Fruit fly (Drosophila melanogaster): ENCODE data around the gene CG16824.

Gene CG16824

DNA sequence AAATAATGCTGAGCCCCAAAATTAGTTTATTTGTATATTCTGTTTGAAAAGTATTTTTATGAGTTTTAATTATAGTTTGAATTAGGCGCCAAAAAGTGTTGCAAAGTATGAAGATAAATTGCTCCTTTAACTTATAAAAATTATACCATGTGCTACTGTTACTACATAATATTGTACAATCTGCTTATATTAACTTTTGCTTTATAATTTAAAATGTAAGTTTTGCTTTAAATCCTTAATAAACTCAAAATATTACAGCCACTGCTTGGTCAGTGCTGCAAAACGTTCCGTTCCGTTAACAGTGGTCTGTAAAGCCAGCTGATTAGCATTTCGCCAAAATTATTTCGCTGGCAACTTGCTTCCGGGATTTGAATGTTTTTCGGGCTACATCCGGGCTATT lies 3.1 kb upstream of the CG16824 start, which contains the start of gene CG31729:
Gene CG31729, plus strand, starts transcription at position 309 of the 400 bp plus-strand sequence.
- TF ChIP-seq bab1 (GFP tag; optimal IDR thresholded peaks at IDR 0.05), result peak; percentile 19
- no peak for TF ChIP-seq CG7045 (GFP tag; optimal IDR thresholded peaks at IDR 0.05)
- TF ChIP-seq kay (GFP tag; ENCODE audit: borderline replicate concordance), result no peak
- TF ChIP-seq CG11617 (GFP tag; optimal IDR thresholded peaks at IDR 0.05), result no peak
- no peak for TF ChIP-seq cnc (optimal IDR thresholded peaks at IDR 0.05)
- TF ChIP-seq ovo (GFP tag; optimal IDR thresholded peaks at IDR 0.05), result no peak
- TF ChIP-seq Crg-1 (GFP tag; optimal IDR thresholded peaks at IDR 0.05), result no peak
- peak; percentile 48 for TF ChIP-seq CG5204 (GFP tag; optimal IDR thresholded peaks at IDR 0.05)
- TF ChIP-seq Hr96 (GFP tag; optimal IDR thresholded peaks at IDR 0.05), result no peak
- peak; percentile 48 for TF ChIP-seq CG14711 (tag; optimal IDR thresholded peaks at IDR 0.05)
- no peak for TF ChIP-seq cic (GFP tag; optimal IDR thresholded peaks at IDR 0.05)
- no peak for TF ChIP-seq CG33017 (tag; optimal IDR thresholded peaks at IDR 0.05)
- TF ChIP-seq toe (GFP tag; optimal IDR thresholded peaks at IDR 0.05), result peak; percentile 40
- TF ChIP-seq tj (GFP tag; optimal IDR thresholded peaks at IDR 0.05), result no peak
- TF ChIP-seq CG1620 (GFP tag; optimal IDR thresholded peaks at IDR 0.05), result no peak
- TF ChIP-seq CG12768 (GFP tag; optimal IDR thresholded peaks at IDR 0.05), result no peak
- peak; percentile 42 for TF ChIP-seq CG7101 (tag; optimal IDR thresholded peaks at IDR 0.05)
- no peak for TF ChIP-seq Mnt (GFP tag; optimal IDR thresholded peaks at IDR 0.05)
- no peak for TF ChIP-seq Clk (GFP tag; optimal IDR thresholded peaks at IDR 0.05)
- TF ChIP-seq pad (GFP tag; optimal IDR thresholded peaks at IDR 0.05), result peak; percentile 50

DNA sequence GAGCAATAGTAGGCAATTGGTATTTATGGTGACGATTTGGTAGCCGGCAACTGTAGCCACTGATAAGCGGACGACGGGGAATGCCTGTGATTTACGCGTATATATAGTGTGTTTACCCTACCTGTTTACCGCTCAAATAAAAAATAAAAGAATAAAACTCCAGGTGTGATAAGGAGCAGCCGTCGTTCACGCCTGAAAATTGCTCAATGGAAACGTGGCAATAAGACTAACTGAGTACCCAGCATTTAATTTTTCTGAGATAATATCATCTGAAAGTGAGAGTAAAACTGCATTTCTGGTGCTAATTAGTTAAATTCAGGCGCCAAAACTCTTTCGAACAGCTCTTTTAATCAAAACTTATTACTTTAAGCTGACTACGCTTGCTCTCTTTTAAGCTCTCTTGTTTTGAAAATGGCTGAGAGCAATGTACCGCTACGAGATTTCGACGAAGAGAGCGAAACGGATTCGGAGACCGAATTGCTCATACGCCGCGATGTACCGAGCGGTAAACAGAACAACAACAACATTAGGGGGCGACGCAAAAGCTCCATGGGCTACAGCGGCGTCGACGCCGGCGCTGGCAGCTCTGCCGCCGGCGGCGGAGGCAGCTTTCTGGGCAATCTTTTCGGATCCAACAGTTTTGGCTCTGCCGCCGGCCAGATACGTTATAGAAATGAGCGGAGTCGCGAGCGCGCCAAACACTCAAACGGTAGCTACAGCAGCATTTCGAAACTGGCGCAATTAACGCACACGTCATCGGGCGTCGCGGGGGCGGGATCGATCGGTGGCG lies 2.3 kb upstream of the CG16824 start:
- TF ChIP-seq CG7101 (tag; optimal IDR thresholded peaks at IDR 0.05) (peak; percentile 75), Mnt (GFP tag; optimal IDR thresholded peaks at IDR 0.05) (peak; percentile 62), Crg-1 (GFP tag; optimal IDR thresholded peaks at IDR 0.05) (peak; percentile 61), Clk (GFP tag; optimal IDR thresholded peaks at IDR 0.05) (peak; percentile 59), pad (GFP tag; optimal IDR thresholded peaks at IDR 0.05) (no peak), CG5204 (GFP tag; optimal IDR thresholded peaks at IDR 0.05) (no peak), CG11617 (GFP tag; optimal IDR thresholded peaks at IDR 0.05) (peak; percentile 82), CG33017 (tag; optimal IDR thresholded peaks at IDR 0.05) (peak; percentile 91), cic (GFP tag; optimal IDR thresholded peaks at IDR 0.05) (peak; percentile 99), CG7045 (GFP tag; optimal IDR thresholded peaks at IDR 0.05) (peak; percentile 85), Hr96 (GFP tag; optimal IDR thresholded peaks at IDR 0.05) (no peak), cnc (optimal IDR thresholded peaks at IDR 0.05) (no peak), kay (GFP tag; ENCODE audit: borderline replicate concordance) (peak; percentile 93), CG12768 (GFP tag; optimal IDR thresholded peaks at IDR 0.05) (peak; percentile 80), tj (GFP tag; optimal IDR thresholded peaks at IDR 0.05) (peak; percentile 26), toe (GFP tag; optimal IDR thresholded peaks at IDR 0.05) (no peak), bab1 (GFP tag; optimal IDR thresholded peaks at IDR 0.05) (no peak), ovo (GFP tag; optimal IDR thresholded peaks at IDR 0.05) (peak; percentile 39), CG14711 (tag; optimal IDR thresholded peaks at IDR 0.05) (peak; percentile 45), CG1620 (GFP tag; optimal IDR thresholded peaks at IDR 0.05) (peak; percentile 1)

dm6 chr2L:13291066-13291434 lies 1.8 kb upstream of the CG16824 start:
- peak; percentile 13 for TF ChIP-seq Hr96 (GFP tag; optimal IDR thresholded peaks at IDR 0.05)
- TF ChIP-seq CG14711 (tag; optimal IDR thresholded peaks at IDR 0.05), result no peak
- TF ChIP-seq kay (GFP tag; ENCODE audit: borderline replicate concordance), result no peak
- no peak for TF ChIP-seq CG1620 (GFP tag; optimal IDR thresholded peaks at IDR 0.05)
- no peak for TF ChIP-seq cnc (optimal IDR thresholded peaks at IDR 0.05)

dm6 chr2L:13291960-13292487 lies 785 bp upstream of the CG16824 start:
- TF ChIP-seq kay (GFP tag; ENCODE audit: borderline replicate concordance), result peak; percentile 48
- no peak for TF ChIP-seq Crg-1 (GFP tag; optimal IDR thresholded peaks at IDR 0.05)
- TF ChIP-seq CG14711 (tag; optimal IDR thresholded peaks at IDR 0.05), result no peak
- TF ChIP-seq cnc (optimal IDR thresholded peaks at IDR 0.05), result peak in 1 of 2 experiments; percentile 41

DNA sequence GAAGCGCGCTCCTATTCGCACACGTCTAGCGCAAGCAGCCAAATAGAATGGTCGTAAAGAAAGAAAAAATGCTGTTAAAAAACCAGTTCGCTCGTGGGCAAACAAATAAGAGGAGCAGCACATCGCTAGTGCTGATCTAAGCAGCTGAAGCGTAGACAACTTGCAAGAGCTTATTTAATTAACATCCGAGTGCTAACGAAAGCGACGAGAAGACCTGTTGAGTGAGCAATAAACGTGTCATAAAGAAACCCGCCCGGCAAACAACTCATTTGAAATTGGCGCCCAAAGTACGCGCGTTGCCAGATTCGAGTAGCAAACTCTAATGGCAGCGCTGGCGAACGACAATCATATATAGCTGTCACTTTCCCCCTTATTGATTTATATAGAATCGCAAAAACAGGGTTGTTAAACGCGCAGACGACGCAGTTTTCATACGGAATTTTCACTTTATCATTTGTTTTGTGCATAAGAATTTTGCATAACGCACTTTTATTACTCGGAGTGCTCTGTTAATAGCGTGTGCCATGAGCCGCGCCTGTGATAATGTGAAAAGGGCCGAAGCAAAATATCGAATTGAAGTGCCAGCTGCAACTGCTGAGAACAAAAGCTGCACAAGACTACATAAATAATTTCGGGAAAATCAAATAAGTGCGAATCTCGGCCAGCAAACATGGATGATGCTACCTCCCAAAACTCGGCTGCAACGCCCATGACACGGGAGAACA lies 3.3 kb downstream of the CG16824 start:
- no peak for TF ChIP-seq CG5204 (GFP tag; optimal IDR thresholded peaks at IDR 0.05)
- TF ChIP-seq CG1620 (GFP tag; optimal IDR thresholded peaks at IDR 0.05), result no peak
- TF ChIP-seq Clk (GFP tag; optimal IDR thresholded peaks at IDR 0.05), result no peak
- no peak for TF ChIP-seq kay (GFP tag; ENCODE audit: borderline replicate concordance)
- TF ChIP-seq cic (GFP tag; optimal IDR thresholded peaks at IDR 0.05), result no peak
- TF ChIP-seq CG12768 (GFP tag; optimal IDR thresholded peaks at IDR 0.05), result peak; percentile 6
- TF ChIP-seq CG11617 (GFP tag; optimal IDR thresholded peaks at IDR 0.05), result no peak
- peak; percentile 92 for TF ChIP-seq tj (GFP tag; optimal IDR thresholded peaks at IDR 0.05)
- TF ChIP-seq Mnt (GFP tag; optimal IDR thresholded peaks at IDR 0.05), result peak; percentile 32
- peak; percentile 65 for TF ChIP-seq CG14711 (tag; optimal IDR thresholded peaks at IDR 0.05)
- peak; percentile 22 for TF ChIP-seq pad (GFP tag; optimal IDR thresholded peaks at IDR 0.05)
- no peak for TF ChIP-seq toe (GFP tag; optimal IDR thresholded peaks at IDR 0.05)
- TF ChIP-seq Hr96 (GFP tag; optimal IDR thresholded peaks at IDR 0.05), result no peak

Data from whole organism, adult.